Worm (Caenorhabditis elegans) whole organism, young adult: ENCODE data around the gene cdc-48.2.

Source experiments
- ccch-3 ChIP-seq: fragments of 200-800 bp; sonication (Bioruptor generic); optimal IDR thresholded peaks from 2 replicates; lab custom pipeline; 2018; ENCODE audit warnings: mild to moderate bottlenecking, missing genetic modification characterization, missing compliant biosample characterization
- cebp-1 ChIP-seq, 2 experiments: fragments of 200-800 bp in 1 of 2; sonication (Bioruptor generic) in 1 of 2; sonication (generic microtip) in 1 of 2; IDR thresholded peaks in 1 of 2; optimal IDR thresholded peaks in 1 of 2; 2 replicates each; pipeline versions ENCODE4 v1.3.6 to Lab custom; 2017 to 2022; ENCODE audit warnings: missing compliant biosample characterization in 2 of 2, missing genetic modification characterization in 2 of 2, mild to moderate bottlenecking in 1 of 2, missing genetic modification reagents in 1 of 2, moderate library complexity in 1 of 2
- dpl-1 ChIP-seq: fragments of 150-350 bp; optimal IDR thresholded peaks from 2 replicates; lab custom pipeline; 2014; ENCODE audit warnings: missing biosample characterization, missing genetic modification reagents, missing genetic modification characterization
- gei-17 ChIP-seq: fragments of 200-800 bp; sonication (Bioruptor generic); optimal IDR thresholded peaks from 2 replicates; lab custom pipeline; 2018; ENCODE audit warnings: mild to moderate bottlenecking, missing genetic modification characterization, missing compliant biosample characterization
- lsl-1 ChIP-seq: fragments of 200-800 bp; sonication (Bioruptor generic); optimal IDR thresholded peaks from 2 replicates; lab custom pipeline; 2018; ENCODE audit warnings: mild to moderate bottlenecking, missing genetic modification characterization, moderate library complexity, missing compliant biosample characterization
- snpc-4 ChIP-seq, 5 experiments: fragments of 150-350 bp in 1 of 5; sonication (generic microtip) in 4 of 5; optimal IDR thresholded peaks; 2 replicates each; lab custom pipeline; 2014 to 2018; ENCODE audit warnings: missing genetic modification characterization in 5 of 5, missing biosample characterization in 3 of 5, antibody characterized with exemption in 2 of 5, mild to moderate bottlenecking in 2 of 5, missing compliant biosample characterization in 2 of 5, missing genotype in 2 of 5, moderate library complexity in 2 of 5, missing genetic modification reagents in 1 of 5

DNA sequence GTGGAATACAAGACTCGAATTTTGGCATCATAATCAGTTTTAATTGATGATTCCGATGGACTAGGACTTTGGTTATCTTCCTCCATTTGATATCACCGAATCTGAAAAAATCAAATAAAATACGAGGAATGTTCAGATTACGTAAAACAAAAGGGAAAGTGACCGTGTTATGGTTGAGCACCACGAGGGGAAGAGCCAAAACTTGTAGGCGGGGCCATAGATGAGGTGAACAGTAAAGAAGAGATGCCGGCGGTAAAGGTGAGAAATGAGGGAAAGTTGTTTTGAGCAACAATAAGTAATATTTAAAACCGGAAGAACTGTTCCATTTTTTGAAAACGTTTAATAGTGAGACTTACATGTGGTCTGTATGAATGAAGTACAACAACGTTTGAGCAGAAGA, 11.6 kb downstream of the cdc-48.2 start, which contains the start of gene F10B5.3:
- TF ChIP-seq lsl-1 (GFP tag; lab: Kevin White, UChicago) (no peak), cebp-1 (GFP tag; IDR thresholded peaks at IDR 0.05; lab: Robert Waterston, UW) (no peak), cebp-1 (tag; optimal IDR thresholded peaks at IDR 0.05; lab: Kevin White, UChicago) (no peak), gei-17 (GFP tag; lab: Kevin White, UChicago) (no peak), ccch-3 (GFP tag; lab: Kevin White, UChicago) (no peak), dpl-1 (GFP tag; lab: Kevin White, UChicago) (no peak), snpc-4 (GFP tag; optimal IDR thresholded peaks at IDR 0.05; lab: Kevin White, UChicago) (no peak), snpc-4 (tag; optimal IDR thresholded peaks at IDR 0.05; lab: Kevin White, UChicago) (no peak)
